Fruit fly (Drosophila melanogaster) whole organism, embryonic: Measurements from ENCODE around the gene mRpL40.

Source experiments
- Antp ChIP-seq: fragments of 200-800 bp; sonication (Bioruptor generic); optimal IDR thresholded peaks from 3 replicates; lab custom pipeline; 2016; ENCODE audit warnings: missing biosample characterization, missing genetic modification characterization
- Atf-2 ChIP-seq: fragments of 200-800 bp; sonication (Bioruptor generic); optimal IDR thresholded peaks from 2 replicates; lab custom pipeline; 2016; ENCODE audit warnings: missing biosample characterization, missing genetic modification characterization
- Atf3 ChIP-seq: fragments of 200-800 bp; sonication (Bioruptor generic); optimal IDR thresholded peaks from 3 replicates; lab custom pipeline; 2016; ENCODE audit warnings: missing biosample characterization, missing genetic modification characterization
- BEAF-32 ChIP-seq: fragments of 200-800 bp; sonication (Bioruptor generic); optimal IDR thresholded peaks from 3 replicates; lab custom pipeline; 2017; ENCODE audit warnings: missing biosample characterization, missing genetic modification characterization, mild to moderate bottlenecking, moderate library complexity, missing genetic modification reagents
- Bdp1 ChIP-seq: fragments of 200-800 bp; sonication (Bioruptor generic); optimal IDR thresholded peaks from 3 replicates; lab custom pipeline; 2016; ENCODE audit warnings: missing biosample characterization, missing genetic modification characterization
- CG10366 ChIP-seq: fragments of 200-800 bp; sonication (Bioruptor generic); IDR thresholded peaks from 2 replicates; pipeline ENCODE4 v1.3.6; 2022; ENCODE audit warnings: missing biosample characterization, missing genetic modification characterization
- CG11695 ChIP-seq: fragments of 200-800 bp; sonication (Bioruptor generic); IDR thresholded peaks from 3 replicates; pipeline ENCODE4 v1.3.6; 2022; ENCODE audit warnings: missing biosample characterization, missing genetic modification characterization
- CG13775 ChIP-seq: fragments of 200-800 bp; sonication (Bioruptor generic); optimal IDR thresholded peaks from 3 replicates; lab custom pipeline; 2017; ENCODE audit warnings: missing biosample characterization, mild to moderate bottlenecking, missing genetic modification characterization
- CG14441 ChIP-seq: fragments of 200-800 bp; sonication (Bioruptor generic); IDR thresholded peaks from 2 replicates; pipeline ENCODE4 v1.3.6; 2022; ENCODE audit warnings: missing biosample characterization, missing genetic modification characterization
- CG15073 ChIP-seq: fragments of 200-800 bp; sonication (Bioruptor generic); optimal IDR thresholded peaks from 2 replicates; lab custom pipeline; 2016; ENCODE audit warnings: missing biosample characterization, missing genetic modification characterization
- CG18599 ChIP-seq: fragments of 200-800 bp; sonication (Bioruptor generic); optimal IDR thresholded peaks from 3 replicates; lab custom pipeline; 2017; ENCODE audit warnings: missing biosample characterization, missing genetic modification characterization, mild to moderate bottlenecking, moderate library complexity, missing genetic modification reagents
- CG18764 ChIP-seq: fragments of 200-800 bp; sonication (Bioruptor generic); optimal IDR thresholded peaks from 3 replicates; lab custom pipeline; 2016; ENCODE audit warnings: missing biosample characterization, missing genetic modification characterization
- CG2199 ChIP-seq: fragments of 200-800 bp; sonication (Bioruptor generic); IDR thresholded peaks from 3 replicates; pipeline ENCODE4 v1.3.6; 2022; ENCODE audit warnings: missing biosample characterization, missing genetic modification characterization
- CG32532 ChIP-seq: fragments of 200-800 bp; sonication (Bioruptor generic); IDR thresholded peaks from 2 replicates; pipeline ENCODE4 v1.3.6; 2022; ENCODE audit warnings: missing biosample characterization, missing genetic modification characterization
- CG32767 ChIP-seq: fragments of 200-800 bp; sonication (Bioruptor generic); IDR thresholded peaks from 2 replicates; pipeline ENCODE4 v1.3.6; 2022; ENCODE audit warnings: missing biosample characterization, missing genetic modification characterization
- CG32772 ChIP-seq: fragments of 200-800 bp; sonication (Bioruptor generic); IDR thresholded peaks from 2 replicates; pipeline ENCODE4 v1.3.6; 2022; ENCODE audit warnings: missing biosample characterization, missing genetic modification characterization
- CG3995 ChIP-seq: fragments of 200-800 bp; sonication (Bioruptor generic); optimal IDR thresholded peaks from 3 replicates; lab custom pipeline; 2016; ENCODE audit warnings: missing biosample characterization, missing genetic modification characterization
- CG4617 ChIP-seq: fragments of 200-800 bp; sonication (Bioruptor generic); optimal IDR thresholded peaks from 3 replicates; lab custom pipeline; 2016; ENCODE audit warnings: missing biosample characterization, missing genetic modification characterization, borderline replicate concordance
- CG6765 ChIP-seq: fragments of 200-800 bp; sonication (Bioruptor generic); optimal IDR thresholded peaks from 3 replicates; lab custom pipeline; 2017; ENCODE audit warnings: missing biosample characterization, mild to moderate bottlenecking, missing genetic modification characterization
- CG7556 ChIP-seq: fragments of 200-800 bp; sonication (Bioruptor generic); optimal IDR thresholded peaks from 2 replicates; lab custom pipeline; 2017; ENCODE audit warnings: missing biosample characterization, mild to moderate bottlenecking, missing genetic modification characterization
- CoRest ChIP-seq: fragments of 200-800 bp; sonication (Bioruptor generic); optimal IDR thresholded peaks from 3 replicates; lab custom pipeline; 2018; ENCODE audit warnings: missing biosample characterization, mild to moderate bottlenecking, missing genetic modification characterization, moderate library complexity
- Dp ChIP-seq: fragments of 200-800 bp; sonication (Bioruptor generic); optimal IDR thresholded peaks from 2 replicates; lab custom pipeline; 2018; ENCODE audit warnings: missing biosample characterization, mild to moderate bottlenecking, missing genetic modification characterization, moderate library complexity
- Ets97D ChIP-seq: fragments of 200-800 bp; sonication (Bioruptor generic); optimal IDR thresholded peaks from 3 replicates; lab custom pipeline; 2016; ENCODE audit warnings: missing biosample characterization, missing genetic modification characterization
- Fer1 ChIP-seq: fragments of 200-800 bp; sonication (Bioruptor generic); optimal IDR thresholded peaks from 2 replicates; lab custom pipeline; 2017; ENCODE audit warnings: missing biosample characterization, mild to moderate bottlenecking, missing genetic modification characterization
- Fer2 ChIP-seq: fragments of 200-800 bp; sonication (Bioruptor generic); optimal IDR thresholded peaks from 2 replicates; lab custom pipeline; 2018; ENCODE audit warnings: missing biosample characterization, mild to moderate bottlenecking, missing genetic modification characterization, moderate library complexity
- GATAe ChIP-seq: fragments of 200-800 bp; sonication (Bioruptor generic); conservative IDR thresholded peaks from 2 replicates; pipeline ENCODE4 v1.3.6; 2022; ENCODE audit warnings: missing biosample characterization, missing genetic modification characterization
- H2.0 ChIP-seq: fragments of 200-800 bp; sonication (Bioruptor generic); IDR thresholded peaks from 2 replicates; pipeline ENCODE4 v1.3.6; 2022; ENCODE audit warnings: missing biosample characterization, missing genetic modification characterization
- Nf-YA ChIP-seq: fragments of 200-800 bp; sonication (Bioruptor generic); IDR thresholded peaks from 2 replicates; pipeline ENCODE4 v1.3.6; 2022; ENCODE audit warnings: missing biosample characterization, missing genetic modification characterization
- Nf-YB ChIP-seq: fragments of 200-800 bp; sonication (Bioruptor generic); optimal IDR thresholded peaks from 3 replicates; lab custom pipeline; 2019; ENCODE audit warnings: missing biosample characterization, mild to moderate bottlenecking, missing genetic modification characterization, moderate library complexity
- Optix ChIP-seq: fragments of 200-800 bp; sonication (Bioruptor generic); IDR thresholded peaks from 3 replicates; pipeline ENCODE4 v1.3.6; 2022; ENCODE audit warnings: missing biosample characterization, missing genetic modification characterization
- Ssrp ChIP-seq: fragments of 200-800 bp; sonication (Bioruptor generic); optimal IDR thresholded peaks from 2 replicates; lab custom pipeline; 2018; ENCODE audit warnings: missing biosample characterization, mild to moderate bottlenecking, missing genetic modification characterization, moderate library complexity
- TFAM ChIP-seq: fragments of 200-800 bp; sonication (Bioruptor generic); optimal IDR thresholded peaks from 2 replicates; lab custom pipeline; 2017; ENCODE audit warnings: missing biosample characterization, missing genetic modification characterization, inconsistent platforms
- ac ChIP-seq: fragments of 200-800 bp; sonication (Bioruptor generic); optimal IDR thresholded peaks from 3 replicates; lab custom pipeline; 2017; ENCODE audit warnings: missing biosample characterization, mild to moderate bottlenecking, missing genetic modification characterization
- bigmax ChIP-seq: fragments of 200-800 bp; sonication (Bioruptor generic); optimal IDR thresholded peaks from 2 replicates; lab custom pipeline; 2018; ENCODE audit warnings: missing biosample characterization, mild to moderate bottlenecking, missing genetic modification characterization
- chm ChIP-seq: fragments of 200-800 bp; sonication (Bioruptor generic); IDR thresholded peaks from 2 replicates; pipeline ENCODE4 v1.3.6; 2022; ENCODE audit warnings: missing biosample characterization, missing genetic modification characterization
- dan ChIP-seq: fragments of 200-800 bp; sonication (Bioruptor generic); IDR thresholded peaks from 2 replicates; pipeline ENCODE4 v1.3.6; 2022; ENCODE audit warnings: missing biosample characterization, missing genetic modification characterization
- disco-r ChIP-seq: fragments of 200-800 bp; sonication (Bioruptor generic); optimal IDR thresholded peaks from 2 replicates; lab custom pipeline; 2016; ENCODE audit warnings: missing biosample characterization, missing genetic modification characterization
- hb ChIP-seq: fragments of 200-800 bp; sonication (Bioruptor generic); IDR thresholded peaks from 3 replicates; pipeline ENCODE4 v1.3.6; 2022; ENCODE audit warnings: missing biosample characterization, missing genetic modification characterization; ENCODE audit not compliant: partially characterized antibody
- hth ChIP-seq: fragments of >200 bp; optimal IDR thresholded peaks from 2 replicates; lab custom pipeline; 2017; ENCODE audit warnings: inconsistent platforms
- mld ChIP-seq: fragments of 200-800 bp; sonication (Bioruptor generic); IDR thresholded peaks from 3 replicates; pipeline ENCODE4 v1.3.6; 2022; ENCODE audit warnings: missing biosample characterization, missing genetic modification characterization; ENCODE audit not compliant: partially characterized antibody
- nerfin-1 ChIP-seq: fragments of 200-800 bp; sonication (Bioruptor generic); optimal IDR thresholded peaks from 3 replicates; lab custom pipeline; 2019; ENCODE audit warnings: missing biosample characterization, mild to moderate bottlenecking, missing genetic modification characterization, moderate library complexity
- otp ChIP-seq: fragments of 200-800 bp; sonication (Bioruptor generic); IDR thresholded peaks from 3 replicates; pipeline ENCODE4, ENCODE4 v1.3.6; 2022; ENCODE audit warnings: missing biosample characterization, missing genetic modification characterization
- peb ChIP-seq: fragments of 200-800 bp; sonication (Bioruptor generic); IDR thresholded peaks from 2 replicates; pipeline ENCODE4 v1.3.6; 2022; ENCODE audit warnings: missing biosample characterization, missing genetic modification characterization
- pros ChIP-seq: fragments of 200-800 bp; sonication (Bioruptor generic); optimal IDR thresholded peaks from 3 replicates; lab custom pipeline; 2019; ENCODE audit warnings: missing biosample characterization, mild to moderate bottlenecking, missing genetic modification characterization, moderate library complexity
- pum ChIP-seq: fragments of 200-800 bp; sonication (Bioruptor generic); optimal IDR thresholded peaks from 2 replicates; lab custom pipeline; 2016; ENCODE audit warnings: missing biosample characterization, missing genetic modification characterization
- ranshi ChIP-seq: fragments of 200-800 bp; sonication (Bioruptor generic); IDR thresholded peaks from 2 replicates; pipeline ENCODE4 v1.3.6; 2022; ENCODE audit warnings: missing biosample characterization, missing genetic modification characterization
- schlank ChIP-seq: fragments of 200-800 bp; sonication (Bioruptor generic); optimal IDR thresholded peaks from 2 replicates; lab custom pipeline; 2018; ENCODE audit warnings: missing biosample characterization, mild to moderate bottlenecking, missing genetic modification characterization
- slp2 ChIP-seq: fragments of 200-800 bp; sonication (Bioruptor generic); optimal IDR thresholded peaks from 2 replicates; lab custom pipeline; 2016; ENCODE audit warnings: missing biosample characterization, missing genetic modification characterization
- sr ChIP-seq: fragments of 200-800 bp; sonication (Bioruptor generic); IDR thresholded peaks from 3 replicates; pipeline ENCODE4 v1.3.6; 2022; ENCODE audit warnings: missing biosample characterization, missing genetic modification characterization
- tll ChIP-seq, 2 experiments: fragments of 200-800 bp in 1 of 2; fragments of >200 bp in 1 of 2; sonication (Bioruptor generic) in 1 of 2; optimal IDR thresholded peaks; 2 replicates each; lab custom pipeline; 2017 to 2019; ENCODE audit warnings: missing biosample characterization in 2 of 2, missing genetic modification characterization in 2 of 2, mild to moderate bottlenecking in 1 of 2, moderate library complexity in 1 of 2
- trh ChIP-seq: fragments of 200-800 bp; sonication (Bioruptor generic); optimal IDR thresholded peaks from 2 replicates; lab custom pipeline; 2016; ENCODE audit warnings: missing biosample characterization, missing genetic modification characterization
- usp ChIP-seq: fragments of >200 bp; optimal IDR thresholded peaks from 2 replicates; lab custom pipeline; 2017; ENCODE audit warnings: missing biosample characterization, missing genetic modification characterization

The mRpL40 gene

DNA sequence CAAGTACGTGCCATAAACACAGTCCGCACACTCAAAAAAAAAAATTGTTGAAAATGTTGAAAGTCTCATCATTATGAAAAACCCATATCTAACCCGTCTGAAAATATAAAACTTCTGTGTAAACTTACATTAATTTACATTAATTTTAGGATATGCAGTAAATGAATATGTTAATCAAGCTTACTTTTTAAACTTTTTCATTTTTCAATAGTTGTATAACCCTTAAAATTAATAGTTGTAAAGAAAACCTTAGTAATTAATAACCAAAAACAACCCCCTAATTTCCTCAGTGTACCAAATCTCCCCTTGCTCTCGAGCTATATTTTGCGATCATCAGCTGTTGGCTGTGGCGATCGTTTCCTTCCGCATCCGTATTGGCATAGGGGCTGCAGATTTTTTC, 39.0 kb upstream of the mRpL40 start (continued):
- no peak for TF ChIP-seq chm (GFP tag; lab: Robert Waterston, UW)
- no peak for TF ChIP-seq BEAF-32 (GFP tag; lab: Kevin White, UChicago)
- peak; percentile 53 for TF ChIP-seq CoRest (tag; lab: Kevin White, UChicago)
- no peak for TF ChIP-seq ranshi
- no peak for TF ChIP-seq CG14441 (GFP tag; lab: Robert Waterston, UW)
- TF ChIP-seq CG11695 (GFP tag; lab: Robert Waterston, UW) = 0 out of 3 replicates have a peak, but pooled peaks have one; percentile 18
- TF ChIP-seq Nf-YB = peak; percentile 35
- TF ChIP-seq sr (GFP tag; lab: Robert Waterston, UW) = no peak
- TF ChIP-seq CG10366 (GFP tag; lab: Robert Waterston, UW) = no peak
- peak; percentile 57 for TF ChIP-seq CG7556 (GFP tag; lab: Kevin White, UChicago)
- TF ChIP-seq Antp (GFP tag; lab: Kevin White, UChicago) = no peak
- no peak for TF ChIP-seq schlank (tag; lab: Kevin White, UChicago)
- TF ChIP-seq CG15073 (GFP tag; lab: Kevin White, UChicago) = no peak
- TF ChIP-seq CG6765 (GFP tag; lab: Kevin White, UChicago) = no peak
- no peak for TF ChIP-seq CG4617 (GFP tag; lab: Kevin White, UChicago)
- no peak for TF ChIP-seq Fer1 (GFP tag; lab: Kevin White, UChicago)
- no peak for TF ChIP-seq bigmax (GFP tag; lab: Kevin White, UChicago)
- TF ChIP-seq hth (lab: Kevin White, UChicago) = no peak
- peak; percentile 45 for TF ChIP-seq Ssrp (tag; lab: Kevin White, UChicago)
- no peak for TF ChIP-seq CG32772 (GFP tag; lab: Robert Waterston, UW)
- TF ChIP-seq H2.0 = no peak
- no peak for TF ChIP-seq mld (GFP tag; lab: Robert Waterston, UW)
- TF ChIP-seq Dp (GFP tag; lab: Kevin White, UChicago) = no peak
- TF ChIP-seq Bdp1 (GFP tag; lab: Kevin White, UChicago) = no peak
- TF ChIP-seq disco-r (GFP tag; lab: Kevin White, UChicago) = no peak
- no peak for TF ChIP-seq tll (GFP tag; optimal IDR thresholded peaks at IDR 0.05; lab: Kevin White, UChicago)
- TF ChIP-seq Atf3 (GFP tag; lab: Kevin White, UChicago) = no peak
- no peak for TF ChIP-seq usp
- no peak for TF ChIP-seq TFAM
- TF ChIP-seq Optix (GFP tag; lab: Robert Waterston, UW) = no peak

DNA sequence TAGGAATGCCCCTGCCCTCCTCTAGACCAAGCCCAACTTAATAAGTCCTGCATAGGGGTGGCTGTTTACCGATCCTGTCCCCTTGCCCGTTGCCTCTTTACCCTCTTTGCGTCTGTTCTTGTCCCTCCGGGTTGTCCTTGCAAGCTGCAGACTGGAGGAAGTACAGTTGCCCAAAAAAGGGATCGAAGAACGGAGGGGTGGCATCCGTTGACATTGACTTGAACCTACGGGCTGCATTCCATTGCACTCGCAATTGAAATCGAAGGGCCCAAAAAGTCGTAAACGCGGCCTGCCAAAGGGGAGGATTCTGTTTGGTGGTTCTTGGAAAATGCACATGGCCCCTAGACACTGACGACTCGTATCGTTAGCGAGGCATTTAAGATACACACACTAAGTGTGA, 37.4 kb upstream of the mRpL40 start:
- no peak for TF ChIP-seq CG32532 (GFP tag; lab: Robert Waterston, UW)
- TF ChIP-seq CG18599 (GFP tag; lab: Kevin White, UChicago) = no peak
- TF ChIP-seq CG2199 (GFP tag; lab: Robert Waterston, UW) = 0 out of 3 replicates have a peak, but pooled peaks have one; percentile 32
- no peak for TF ChIP-seq dan (GFP tag; lab: Robert Waterston, UW)
- no peak for TF ChIP-seq Ets97D (GFP tag; lab: Kevin White, UChicago)
- TF ChIP-seq peb (GFP tag; lab: Robert Waterston, UW) = no peak
- no peak for TF ChIP-seq CG13775 (GFP tag; lab: Kevin White, UChicago)
- no peak for TF ChIP-seq CG3995
- TF ChIP-seq hb (GFP tag; lab: Robert Waterston, UW) = no peak
- no peak for TF ChIP-seq CoRest (tag; lab: Kevin White, UChicago)
- peak; percentile 97 for TF ChIP-seq pros (GFP tag; lab: Kevin White, UChicago)
- no peak for TF ChIP-seq CG18764 (GFP tag; lab: Kevin White, UChicago)
- no peak for TF ChIP-seq Nf-YA
- peak; percentile 75 for TF ChIP-seq nerfin-1
- no peak for TF ChIP-seq slp2 (GFP tag; lab: Kevin White, UChicago)
- TF ChIP-seq CG32767 (GFP tag; lab: Robert Waterston, UW) = no peak
- no peak for TF ChIP-seq GATAe (GFP tag; lab: Robert Waterston, UW)
- no peak for TF ChIP-seq pum (GFP tag; lab: Kevin White, UChicago)
- no peak for TF ChIP-seq Optix (GFP tag; lab: Robert Waterston, UW)
- TF ChIP-seq ac (GFP tag; lab: Kevin White, UChicago) = no peak
- no peak for TF ChIP-seq otp (GFP tag; lab: Robert Waterston, UW)
- no peak for TF ChIP-seq Fer2
- TF ChIP-seq Atf-2 (GFP tag; lab: Kevin White, UChicago) = no peak
- no peak for TF ChIP-seq trh
